Fruit fly (Drosophila melanogaster) whole organism, embryonic: ENCODE data around the gene cmet.

Source experiments
- B-H2 ChIP-seq: fragments of 200-800 bp; sonication (Bioruptor generic); optimal IDR thresholded peaks from 2 replicates; lab custom pipeline; 2018; ENCODE audit warnings: missing biosample characterization, mild to moderate bottlenecking, missing genetic modification characterization
- Bdp1 ChIP-seq: fragments of 200-800 bp; sonication (Bioruptor generic); optimal IDR thresholded peaks from 3 replicates; lab custom pipeline; 2016; ENCODE audit warnings: missing biosample characterization, missing genetic modification characterization
- CG10267 ChIP-seq: fragments of 200-800 bp; sonication (Bioruptor generic); optimal IDR thresholded peaks from 2 replicates; lab custom pipeline; 2018; ENCODE audit warnings: missing biosample characterization, mild to moderate bottlenecking, missing genetic modification characterization, moderate library complexity
- CG11398 ChIP-seq: fragments of 200-800 bp; sonication (Bioruptor generic); optimal IDR thresholded peaks from 2 replicates; lab custom pipeline; 2016; ENCODE audit warnings: missing biosample characterization, missing genetic modification characterization
- CG1529 ChIP-seq: fragments of 200-800 bp; sonication (Bioruptor generic); optimal IDR thresholded peaks from 3 replicates; lab custom pipeline; 2018; ENCODE audit warnings: missing biosample characterization, missing genetic modification characterization
- CG15601 ChIP-seq: fragments of 200-800 bp; sonication (Bioruptor generic); optimal IDR thresholded peaks from 3 replicates; lab custom pipeline; 2019; ENCODE audit warnings: missing biosample characterization, mild to moderate bottlenecking, missing genetic modification characterization, moderate library complexity
- CG1603 ChIP-seq: fragments of 200-800 bp; sonication (Bioruptor generic); optimal IDR thresholded peaks from 2 replicates; lab custom pipeline; 2019; ENCODE audit warnings: missing biosample characterization, mild to moderate bottlenecking, missing genetic modification characterization, moderate library complexity
- CG1832 ChIP-seq: fragments of 200-800 bp; sonication (Bioruptor generic); optimal IDR thresholded peaks from 2 replicates; lab custom pipeline; 2017; ENCODE audit warnings: missing biosample characterization, mild to moderate bottlenecking, missing genetic modification characterization, inconsistent platforms
- CG18476 ChIP-seq: fragments of 200-800 bp; sonication (Bioruptor generic); optimal IDR thresholded peaks from 2 replicates; lab custom pipeline; 2016; ENCODE audit warnings: missing biosample characterization, mild to moderate bottlenecking, missing genetic modification characterization
- CG18764 ChIP-seq: fragments of 200-800 bp; sonication (Bioruptor generic); optimal IDR thresholded peaks from 3 replicates; lab custom pipeline; 2016; ENCODE audit warnings: missing biosample characterization, missing genetic modification characterization
- CG30403 ChIP-seq: fragments of 200-800 bp; sonication (Bioruptor generic); optimal IDR thresholded peaks from 3 replicates; lab custom pipeline; 2016; ENCODE audit warnings: missing biosample characterization, missing genetic modification characterization
- CG32772 ChIP-seq: fragments of 200-800 bp; sonication (Bioruptor generic); IDR thresholded peaks from 2 replicates; pipeline ENCODE4 v1.3.6; 2022; ENCODE audit warnings: missing biosample characterization, missing genetic modification characterization
- CG3726 ChIP-seq: fragments of 200-800 bp; sonication (Bioruptor generic); IDR thresholded peaks from 3 replicates; pipeline ENCODE4, ENCODE4 v1.3.6; 2022; ENCODE audit warnings: missing biosample characterization, missing genetic modification characterization
- CG3995 ChIP-seq: fragments of 200-800 bp; sonication (Bioruptor generic); optimal IDR thresholded peaks from 3 replicates; lab custom pipeline; 2016; ENCODE audit warnings: missing biosample characterization, missing genetic modification characterization
- CG4360 ChIP-seq: fragments of 200-800 bp; sonication (Bioruptor generic); IDR thresholded peaks from 2 replicates; pipeline ENCODE4 v1.3.6; 2022; ENCODE audit warnings: missing biosample characterization, missing genetic modification characterization
- CG4404 ChIP-seq: fragments of 200-800 bp; sonication (Bioruptor generic); IDR thresholded peaks from 2 replicates; pipeline ENCODE4 v1.3.6; 2022; ENCODE audit warnings: missing biosample characterization, missing genetic modification characterization
- CG4707 ChIP-seq: fragments of 200-800 bp; sonication (Bioruptor generic); optimal IDR thresholded peaks from 2 replicates; lab custom pipeline; 2018; ENCODE audit warnings: missing biosample characterization, mild to moderate bottlenecking, missing genetic modification characterization, moderate library complexity
- CG8359 ChIP-seq: fragments of 200-800 bp; sonication (Bioruptor generic); optimal IDR thresholded peaks from 2 replicates; lab custom pipeline; 2017; ENCODE audit warnings: missing biosample characterization, mild to moderate bottlenecking, missing genetic modification characterization, borderline replicate concordance
- CG9609 ChIP-seq: fragments of 200-800 bp; sonication (Bioruptor generic); optimal IDR thresholded peaks from 3 replicates; lab custom pipeline; 2016; ENCODE audit warnings: missing biosample characterization, missing genetic modification characterization
- CG9727 ChIP-seq: fragments of 200-800 bp; sonication (Bioruptor generic); optimal IDR thresholded peaks from 3 replicates; lab custom pipeline; 2017; ENCODE audit warnings: missing biosample characterization, mild to moderate bottlenecking, missing genetic modification characterization
- CHES-1-like ChIP-seq: fragments of 200-800 bp; sonication (Bioruptor generic); optimal IDR thresholded peaks from 2 replicates; lab custom pipeline; 2016; ENCODE audit warnings: missing biosample characterization, missing genetic modification characterization
- Dip2 ChIP-seq: fragments of 200-800 bp; sonication (Bioruptor generic); IDR thresholded peaks from 2 replicates; pipeline ENCODE4 v1.3.6; 2022; ENCODE audit warnings: missing biosample characterization, missing genetic modification characterization
- Doc3 ChIP-seq: fragments of 200-800 bp; sonication (Bioruptor generic); IDR thresholded peaks from 3 replicates; pipeline ENCODE4 v1.3.6; 2022; ENCODE audit warnings: missing biosample characterization, missing genetic modification characterization; ENCODE audit not compliant: partially characterized antibody
- Gsc ChIP-seq: fragments of 200-800 bp; sonication (Bioruptor generic); IDR thresholded peaks from 2 replicates; pipeline ENCODE4 v1.3.6; 2022; ENCODE audit warnings: missing biosample characterization, missing genetic modification characterization
- Hmx ChIP-seq: fragments of 200-800 bp; sonication (Bioruptor generic); optimal IDR thresholded peaks from 2 replicates; lab custom pipeline; 2016; ENCODE audit warnings: missing biosample characterization, missing genetic modification characterization
- Hr3 ChIP-seq: fragments of 200-800 bp; sonication (Bioruptor generic); optimal IDR thresholded peaks from 3 replicates; lab custom pipeline; 2016; ENCODE audit warnings: missing biosample characterization, missing genetic modification characterization
- MBD-R2 ChIP-seq: fragments of 200-800 bp; sonication (Bioruptor generic); IDR thresholded peaks from 2 replicates; pipeline ENCODE4 v1.3.6; 2022; ENCODE audit warnings: missing biosample characterization, missing genetic modification characterization
- Max ChIP-seq: fragments of 200-800 bp; sonication (Bioruptor generic); optimal IDR thresholded peaks from 2 replicates; lab custom pipeline; 2016; ENCODE audit warnings: missing biosample characterization, mild to moderate bottlenecking, missing genetic modification characterization
- Nf-YA ChIP-seq: fragments of 200-800 bp; sonication (Bioruptor generic); IDR thresholded peaks from 2 replicates; pipeline ENCODE4 v1.3.6; 2022; ENCODE audit warnings: missing biosample characterization, missing genetic modification characterization
- Nf-YC ChIP-seq: fragments of 200-800 bp; optimal IDR thresholded peaks from 3 replicates; lab custom pipeline; 2019; ENCODE audit warnings: missing biosample characterization, mild to moderate bottlenecking, missing genetic modification characterization, moderate library complexity
- Poxn ChIP-seq: fragments of 200-800 bp; sonication (Bioruptor generic); IDR thresholded peaks from 2 replicates; pipeline ENCODE4 v1.3.6; 2022; ENCODE audit warnings: missing biosample characterization, missing genetic modification characterization
- Ptx1 ChIP-seq: fragments of 200-800 bp; sonication (Bioruptor generic); IDR thresholded peaks from 2 replicates; pipeline ENCODE4 v1.3.6; 2022; ENCODE audit warnings: missing biosample characterization, missing genetic modification characterization
- Taf1 ChIP-seq: fragments of 200-800 bp; sonication (Bioruptor generic); IDR thresholded peaks from 2 replicates; pipeline ENCODE4 v1.3.6; 2022; ENCODE audit warnings: missing biosample characterization, missing genetic modification characterization
- bigmax ChIP-seq: fragments of 200-800 bp; sonication (Bioruptor generic); optimal IDR thresholded peaks from 2 replicates; lab custom pipeline; 2018; ENCODE audit warnings: missing biosample characterization, mild to moderate bottlenecking, missing genetic modification characterization
- caup ChIP-seq: fragments of 200-800 bp; sonication (Bioruptor generic); optimal IDR thresholded peaks from 3 replicates; lab custom pipeline; 2017; ENCODE audit warnings: missing biosample characterization, mild to moderate bottlenecking, missing genetic modification characterization, moderate library complexity; ENCODE audit not compliant: severe bottlenecking
- crol ChIP-seq: fragments of 200-800 bp; sonication (Bioruptor generic); IDR thresholded peaks from 2 replicates; pipeline ENCODE4 v1.3.6; 2022; ENCODE audit warnings: missing biosample characterization, missing genetic modification characterization
- dan ChIP-seq: fragments of 200-800 bp; sonication (Bioruptor generic); IDR thresholded peaks from 2 replicates; pipeline ENCODE4 v1.3.6; 2022; ENCODE audit warnings: missing biosample characterization, missing genetic modification characterization
- danr ChIP-seq: fragments of 200-800 bp; sonication (Bioruptor generic); IDR thresholded peaks from 2 replicates; pipeline ENCODE4 v1.3.6; 2022; ENCODE audit warnings: missing biosample characterization, missing genetic modification characterization
- eve ChIP-seq, 2 experiments: fragments of >200 bp; optimal IDR thresholded peaks; 2 replicates each; lab custom pipeline; 2017; ENCODE audit warnings: missing biosample characterization in 2 of 2, missing genetic modification characterization in 2 of 2
- grau ChIP-seq: fragments of 200-800 bp; optimal IDR thresholded peaks from 3 replicates; lab custom pipeline; 2019; ENCODE audit warnings: missing biosample characterization, mild to moderate bottlenecking, missing genetic modification characterization, moderate library complexity
- grn ChIP-seq: fragments of 200-800 bp; sonication (Bioruptor generic); optimal IDR thresholded peaks from 3 replicates; lab custom pipeline; 2017; ENCODE audit warnings: missing biosample characterization, missing genetic modification characterization
- gsb-n ChIP-seq: fragments of 200-800 bp; sonication (Bioruptor generic); optimal IDR thresholded peaks from 3 replicates; lab custom pipeline; 2018; ENCODE audit warnings: missing biosample characterization, mild to moderate bottlenecking, missing genetic modification characterization
- hbn ChIP-seq: fragments of 200-800 bp; sonication (Bioruptor generic); IDR thresholded peaks from 2 replicates; pipeline ENCODE4 v1.3.6; 2022; ENCODE audit warnings: missing biosample characterization, missing genetic modification characterization; ENCODE audit not compliant: partially characterized antibody
- kay ChIP-seq: fragments of 200-800 bp; sonication (Bioruptor generic); optimal IDR thresholded peaks from 2 replicates; lab custom pipeline; 2016; ENCODE audit warnings: missing biosample characterization, missing genetic modification characterization
- kni ChIP-seq: fragments of 200-800 bp; sonication (Bioruptor generic); optimal IDR thresholded peaks from 3 replicates; lab custom pipeline; 2017; ENCODE audit warnings: mild to moderate bottlenecking, missing biosample characterization, missing genetic modification reagents, missing genetic modification characterization
- lmd ChIP-seq: fragments of 200-800 bp; sonication (Bioruptor generic); IDR thresholded peaks from 2 replicates; pipeline ENCODE4 v1.3.6; 2022; ENCODE audit warnings: missing biosample characterization, missing genetic modification characterization
- oc ChIP-seq: fragments of 200-800 bp; sonication (Bioruptor generic); optimal IDR thresholded peaks from 2 replicates; lab custom pipeline; 2018; ENCODE audit warnings: missing biosample characterization, mild to moderate bottlenecking, missing genetic modification characterization, moderate library complexity
- row ChIP-seq: fragments of 200-800 bp; sonication (Bioruptor generic); IDR thresholded peaks from 3 replicates; pipeline ENCODE4 v1.3.6; 2022; ENCODE audit warnings: missing biosample characterization, missing genetic modification characterization
- shn ChIP-seq: fragments of 200-800 bp; sonication (Bioruptor generic); optimal IDR thresholded peaks from 3 replicates; lab custom pipeline; 2016; ENCODE audit warnings: missing biosample characterization, missing genetic modification characterization
- sim ChIP-seq: fragments of 200-800 bp; sonication (Bioruptor generic); IDR thresholded peaks from 2 replicates; pipeline ENCODE4 v1.3.6; 2022; ENCODE audit warnings: missing biosample characterization, missing genetic modification characterization
- slp2 ChIP-seq: fragments of 200-800 bp; sonication (Bioruptor generic); optimal IDR thresholded peaks from 2 replicates; lab custom pipeline; 2016; ENCODE audit warnings: missing biosample characterization, missing genetic modification characterization
- toy ChIP-seq: fragments of 200-800 bp; sonication (Bioruptor generic); IDR thresholded peaks from 2 replicates; pipeline ENCODE4 v1.3.6; 2022; ENCODE audit warnings: missing biosample characterization, missing genetic modification characterization
- tx ChIP-seq: fragments of 200-800 bp; sonication (Bioruptor generic); optimal IDR thresholded peaks from 2 replicates; lab custom pipeline; 2016; ENCODE audit warnings: missing biosample characterization, missing genetic modification characterization

cmet gene

DNA sequence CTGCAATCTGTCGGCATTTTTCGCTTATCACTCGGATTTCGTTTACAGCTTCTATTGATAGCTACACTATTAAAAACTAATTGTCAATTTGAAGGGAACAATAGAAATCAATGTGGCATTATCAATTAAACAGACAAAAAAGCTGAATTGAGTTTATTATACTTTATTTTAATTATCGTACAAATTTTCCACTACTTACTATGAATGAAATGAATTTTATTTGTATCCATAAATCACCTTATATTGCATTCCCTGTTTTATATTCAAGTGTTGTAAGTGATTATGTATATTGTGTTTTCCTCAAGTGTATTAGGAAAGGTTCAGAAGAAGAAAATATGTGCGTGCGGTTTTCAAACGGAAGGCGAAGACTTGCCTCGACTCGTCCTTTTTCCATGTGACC is 24.9 kb downstream of the cmet start (continued):
- no peak for TF ChIP-seq Gsc (GFP tag; lab: Robert Waterston, UW)
- no peak for TF ChIP-seq tx (GFP tag; lab: Kevin White, UChicago)
- no peak for TF ChIP-seq Hmx (GFP tag; lab: Kevin White, UChicago)
- TF ChIP-seq oc (tag; lab: Kevin White, UChicago) = no peak
- TF ChIP-seq slp2 (GFP tag; lab: Kevin White, UChicago) = no peak
- TF ChIP-seq Dip2 (GFP tag; lab: Robert Waterston, UW) = no peak
- no peak for TF ChIP-seq CG3995 (GFP tag; lab: Kevin White, UChicago)
- TF ChIP-seq gsb-n = no peak
- TF ChIP-seq shn = no peak
- TF ChIP-seq caup (GFP tag; lab: Kevin White, UChicago) = no peak
- TF ChIP-seq grn (GFP tag; lab: Kevin White, UChicago) = no peak
- no peak for TF ChIP-seq toy
- no peak for TF ChIP-seq CG18764 (GFP tag; lab: Kevin White, UChicago)
- TF ChIP-seq Taf1 (GFP tag; lab: Robert Waterston, UW) = no peak
- peak; percentile 38 for TF ChIP-seq grau (tag; lab: Kevin White, UChicago)
- no peak for TF ChIP-seq Max (GFP tag; lab: Kevin White, UChicago)
- no peak for TF ChIP-seq Bdp1 (GFP tag; lab: Kevin White, UChicago)
- TF ChIP-seq CG18476 = no peak
- TF ChIP-seq CG4707 (GFP tag; lab: Kevin White, UChicago) = no peak
- no peak for TF ChIP-seq dan (GFP tag; lab: Robert Waterston, UW)
- no peak for TF ChIP-seq hbn (GFP tag; lab: Robert Waterston, UW)
- no peak for TF ChIP-seq CG11398 (GFP tag; lab: Kevin White, UChicago)
- TF ChIP-seq bigmax (GFP tag; lab: Kevin White, UChicago) = no peak
- no peak for TF ChIP-seq Nf-YA
- no peak for TF ChIP-seq CG32772 (GFP tag; lab: Robert Waterston, UW)
- no peak for TF ChIP-seq eve (GFP tag; optimal IDR thresholded peaks at IDR 0.05; lab: Kevin White, UChicago)
- TF ChIP-seq kni = no peak
- TF ChIP-seq CG1603 (tag; lab: Kevin White, UChicago) = no peak
- TF ChIP-seq crol = no peak
- TF ChIP-seq B-H2 (GFP tag; lab: Kevin White, UChicago) = no peak
- no peak for TF ChIP-seq CG1832 (GFP tag; lab: Kevin White, UChicago)
- no peak for TF ChIP-seq Nf-YC (tag; lab: Kevin White, UChicago)
- no peak for TF ChIP-seq CG9727 (GFP tag; lab: Kevin White, UChicago)
- no peak for TF ChIP-seq sim
- TF ChIP-seq Hr3 = no peak
- TF ChIP-seq Doc3 (GFP tag; lab: Robert Waterston, UW) = no peak
- no peak for TF ChIP-seq CG1529 (GFP tag; lab: Kevin White, UChicago)
- TF ChIP-seq CG30403 (GFP tag; lab: Kevin White, UChicago) = peak; percentile 21
- TF ChIP-seq CG9609 (GFP tag; lab: Kevin White, UChicago) = no peak
- no peak for TF ChIP-seq Poxn
- no peak for TF ChIP-seq CG4404 (GFP tag; lab: Robert Waterston, UW)
- TF ChIP-seq kay (GFP tag; lab: Kevin White, UChicago) = no peak
- TF ChIP-seq Ptx1 = no peak
- peak; percentile 9 for TF ChIP-seq CG10267
- no peak for TF ChIP-seq CG8359 (GFP tag; lab: Kevin White, UChicago)
- 0 out of 3 replicates have a peak, but pooled peaks have one; percentile 21 for TF ChIP-seq row
- no peak for TF ChIP-seq CG15601
- no peak for TF ChIP-seq CG4360 (GFP tag; lab: Robert Waterston, UW)
- no peak for TF ChIP-seq lmd (GFP tag; lab: Robert Waterston, UW)
- TF ChIP-seq danr = no peak
- TF ChIP-seq CHES-1-like (GFP tag; lab: Kevin White, UChicago) = no peak
- no peak for TF ChIP-seq MBD-R2 (GFP tag; lab: Robert Waterston, UW)
- no peak for TF ChIP-seq CG3726 (GFP tag; lab: Robert Waterston, UW)
